Fruit fly (Drosophila melanogaster): ENCODE data around the gene Elo68beta.

Gene Elo68beta

DNA sequence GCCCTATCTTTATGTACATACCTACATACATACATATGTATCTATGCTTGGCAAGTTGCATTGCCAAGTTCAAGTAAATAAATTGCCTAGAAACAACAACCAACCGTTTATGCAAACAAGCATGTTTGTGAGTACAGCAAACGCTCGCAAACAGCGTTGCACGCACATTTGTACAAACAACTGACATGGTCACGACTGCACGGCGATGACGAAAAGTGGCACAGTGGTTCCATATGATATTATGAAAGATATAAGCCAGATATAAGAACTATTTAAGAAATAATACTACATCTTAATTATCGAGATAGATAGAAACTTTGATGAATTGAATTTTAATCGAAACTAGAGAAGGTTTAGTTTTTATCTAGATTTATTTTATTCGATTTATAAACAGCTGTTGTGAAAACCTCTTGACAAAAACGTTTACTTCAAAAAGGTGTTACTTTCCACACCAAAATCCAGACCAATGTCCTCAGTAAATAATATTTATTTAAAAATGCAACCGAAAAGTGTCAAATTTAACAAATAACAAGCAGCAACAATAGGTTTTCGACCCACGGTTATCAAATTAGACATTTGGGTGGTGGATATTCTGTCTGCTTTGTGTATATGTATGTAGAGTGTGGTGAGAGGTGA, 11.6 kb downstream of the Elo68beta start (continued):
- peak; percentile 87 for TF ChIP-seq HHEX (GFP tag; optimal IDR thresholded peaks at IDR 0.05)
- peak; percentile 91 for TF ChIP-seq so (GFP tag; IDR thresholded peaks at IDR 0.05)
- peak; percentile 93 for TF ChIP-seq fd102C (GFP tag; optimal IDR thresholded peaks at IDR 0.05)
- TF ChIP-seq CG4820 (GFP tag; optimal IDR thresholded peaks at IDR 0.05): peak; percentile 87
- 0 out of 4 replicates have a peak, but pooled peaks have one; percentile 25 for TF ChIP-seq Dll (GFP tag; IDR thresholded peaks at IDR 0.05; ENCODE audit: partially characterized antibody)
- TF ChIP-seq Lpt (GFP tag; optimal IDR thresholded peaks at IDR 0.05): no peak
- peak; percentile 19 for TF ChIP-seq mirr (GFP tag; optimal IDR thresholded peaks at IDR 0.05)
- TF ChIP-seq B-H1 (GFP tag; IDR thresholded peaks at IDR 0.05): peak; percentile 50
- peak; percentile 56 for TF ChIP-seq Usf (GFP tag; optimal IDR thresholded peaks at IDR 0.05)
- peak; percentile 44; the same call in 1 of the 2 replicates for TF ChIP-seq slbo (GFP tag; IDR thresholded peaks at IDR 0.05)
- TF ChIP-seq CG33213 (GFP tag; optimal IDR thresholded peaks at IDR 0.05): peak; percentile 79
- TF ChIP-seq CG5953 (GFP tag; IDR thresholded peaks at IDR 0.05): peak; percentile 89
- TF ChIP-seq HLH4C (GFP tag; IDR thresholded peaks at IDR 0.05; ENCODE audit: partially characterized antibody): peak; percentile 43; the same call in 1 of the 3 replicates
- TF ChIP-seq Poxn (GFP tag; IDR thresholded peaks at IDR 0.05): no peak
- TF ChIP-seq Aef1 (GFP tag; IDR thresholded peaks at IDR 0.05): peak; percentile 59
- peak; percentile 58 for TF ChIP-seq Antp (GFP tag; optimal IDR thresholded peaks at IDR 0.05)
- TF ChIP-seq Drgx (GFP tag; IDR thresholded peaks at IDR 0.05): peak; percentile 79
- peak; percentile 86 for TF ChIP-seq CG2202 (tag; optimal IDR thresholded peaks at IDR 0.05)
- peak; percentile 76 for TF ChIP-seq MTF-1 (GFP tag; optimal IDR thresholded peaks at IDR 0.05; ENCODE audit: borderline replicate concordance)
- no peak for TF ChIP-seq ham (GFP tag; IDR thresholded peaks at IDR 0.05)
- TF ChIP-seq CG1024 (GFP tag; IDR thresholded peaks at IDR 0.05): peak; percentile 84
- peak; percentile 67 for TF ChIP-seq shn (GFP tag; optimal IDR thresholded peaks at IDR 0.05)
- TF ChIP-seq fru (optimal IDR thresholded peaks at IDR 0.05): no peak
- TF ChIP-seq CG3407 (GFP tag; optimal IDR thresholded peaks at IDR 0.05): peak; percentile 81
- no peak for TF ChIP-seq pan (optimal IDR thresholded peaks at IDR 0.05)
- TF ChIP-seq pan (GFP tag; optimal IDR thresholded peaks at IDR 0.05 in 1 of 2, IDR thresholded peaks at IDR 0.05 in 1 of 2): peak in 1 of 2 experiments; percentile 84
- TF ChIP-seq wor (GFP tag; IDR thresholded peaks at IDR 0.05): peak; percentile 86
- peak; percentile 93 for TF ChIP-seq Max (GFP tag; optimal IDR thresholded peaks at IDR 0.05)
- TF ChIP-seq Doc2 (GFP tag; IDR thresholded peaks at IDR 0.05): peak; percentile 49; the same call in 1 of the 2 replicates
- peak; percentile 91 for TF ChIP-seq CG11723 (GFP tag; optimal IDR thresholded peaks at IDR 0.05)
- no peak for TF ChIP-seq gfzf (GFP tag; optimal IDR thresholded peaks at IDR 0.05)
- peak in 1 of 3 experiments; percentile 87 for TF ChIP-seq Stat92E (GFP tag; optimal IDR thresholded peaks at IDR 0.05)
- TF ChIP-seq CG4730 (GFP tag; IDR thresholded peaks at IDR 0.05): peak; percentile 49
- TF ChIP-seq hth (optimal IDR thresholded peaks at IDR 0.05): no peak
- peak; percentile 57 for TF ChIP-seq ttk (GFP tag; IDR thresholded peaks at IDR 0.05)
- peak; percentile 95 for TF ChIP-seq az2 (GFP tag; optimal IDR thresholded peaks at IDR 0.05)
- peak; percentile 93 for TF ChIP-seq nau (GFP tag; optimal IDR thresholded peaks at IDR 0.05)
- TF ChIP-seq Gsc (GFP tag; IDR thresholded peaks at IDR 0.05): peak; percentile 44; the same call in 1 of the 2 replicates
- peak; percentile 49 for TF ChIP-seq corto (GFP tag; optimal IDR thresholded peaks at IDR 0.05)
- peak; percentile 94 for TF ChIP-seq CG30403 (GFP tag; optimal IDR thresholded peaks at IDR 0.05)
- no peak for TF ChIP-seq bowl (GFP tag; IDR thresholded peaks at IDR 0.05)
- TF ChIP-seq croc (GFP tag; conservative IDR thresholded peaks at IDR 0.05): peak; percentile 68
- TF ChIP-seq CG8924 (tag; optimal IDR thresholded peaks at IDR 0.05): peak; percentile 97
- peak; percentile 75 for TF ChIP-seq Optix (GFP tag; IDR thresholded peaks at IDR 0.05)
- TF ChIP-seq Opbp (GFP tag; IDR thresholded peaks at IDR 0.05; ENCODE audit: partially characterized antibody): no peak
- peak; percentile 34 for TF ChIP-seq en (GFP tag; optimal IDR thresholded peaks at IDR 0.05)
- peak; percentile 80 for TF ChIP-seq esg (GFP tag; conservative IDR thresholded peaks at IDR 0.05)
- TF ChIP-seq HmgD (GFP tag; optimal IDR thresholded peaks at IDR 0.05): no peak
- TF ChIP-seq CG8944 (GFP tag; optimal IDR thresholded peaks at IDR 0.05): peak; percentile 72
- peak; percentile 53; the same call in 1 of the 3 replicates for TF ChIP-seq Mrtf (GFP tag; IDR thresholded peaks at IDR 0.05)
- no peak for TF ChIP-seq CG17912 (GFP tag; optimal IDR thresholded peaks at IDR 0.05)
